Worm (Caenorhabditis elegans) whole organism, L1 larva: Measurements from ENCODE around the gene C46F11.5.

ENCODE experiments used
- F16B12.6 ChIP-seq: fragments of 150-350 bp; optimal IDR thresholded peaks from 2 replicates; lab custom pipeline; 2014; ENCODE audit warnings: missing biosample characterization, missing genetic modification characterization
- alr-1 ChIP-seq: fragments of 200-800 bp; sonication (Bioruptor generic); optimal IDR thresholded peaks from 2 replicates; lab custom pipeline; 2018; ENCODE audit warnings: borderline replicate concordance, mild to moderate bottlenecking, missing genetic modification characterization, missing compliant biosample characterization
- aly-2 ChIP-seq: fragments of 150-350 bp; optimal IDR thresholded peaks from 2 replicates; lab custom pipeline; 2014; ENCODE audit warnings: missing biosample characterization, missing genetic modification characterization
- ceh-82 ChIP-seq, 3 experiments: fragments of 150-350 bp in 1 of 3; sonication (generic microtip) in 2 of 3; optimal IDR thresholded peaks; 2 replicates each; lab custom pipeline; 2014 to 2017; ENCODE audit warnings: missing biosample characterization in 3 of 3, missing genetic modification characterization in 3 of 3
- ceh-88 ChIP-seq: fragments of 200-800 bp; sonication (Bioruptor generic); IDR thresholded peaks from 2 replicates; pipeline ENCODE4 v1.3.6; 2022; ENCODE audit warnings: missing genetic modification characterization, missing compliant biosample characterization
- dpl-1 ChIP-seq, 3 experiments: fragments of 150-350 bp in 2 of 3; sonication (generic microtip) in 1 of 3; optimal IDR thresholded peaks; 2 replicates each; lab custom pipeline; 2014 to 2017; ENCODE audit warnings: missing biosample characterization in 3 of 3, missing genetic modification characterization in 3 of 3, missing genetic modification reagents in 3 of 3
- efl-1 ChIP-seq, 4 experiments: fragments of 150-350 bp; optimal IDR thresholded peaks in 3 of 4; peaks in 1 of 4; 1 replicate in 1 of 4; 2 replicates in 3 of 4; lab custom pipeline; 2014; ENCODE audit warnings: missing biosample characterization in 2 of 4, missing genetic modification characterization in 2 of 4, missing genetic modification reagents in 2 of 4
- egl-13 ChIP-seq: sonication (generic microtip); optimal IDR thresholded peaks from 2 replicates; lab custom pipeline; 2016; ENCODE audit warnings: missing genotype, missing genetic modification reagents, missing genetic modification characterization, missing compliant biosample characterization
- egl-27 ChIP-seq, 2 experiments: fragments of 150-350 bp in 1 of 2; sonication (generic microtip); optimal IDR thresholded peaks; 3 replicates each; lab custom pipeline; 2017 to 2018; ENCODE audit warnings: missing biosample characterization in 2 of 2, missing genetic modification characterization in 2 of 2, missing genetic modification reagents in 2 of 2
- elt-2 ChIP-seq: sonication (generic microtip); optimal IDR thresholded peaks from 2 replicates; lab custom pipeline; 2016; ENCODE audit warnings: missing genetic modification characterization, mild to moderate bottlenecking, inconsistent platforms, missing compliant biosample characterization, missing genetic modification reagents
- elt-3 ChIP-seq, 6 experiments: fragments of 150-350 bp in 1 of 6; sonication (generic microtip); optimal IDR thresholded peaks; 2 replicates each; lab custom pipeline; 2017 to 2018; ENCODE audit warnings: missing biosample characterization in 6 of 6, missing genetic modification characterization in 6 of 6, inconsistent platforms in 1 of 6
- grh-1 ChIP-seq: fragments of 200-800 bp; sonication (Bioruptor generic); IDR thresholded peaks from 2 replicates; pipeline ENCODE4 v1.3.6; 2022; ENCODE audit warnings: missing genetic modification reagents, missing genetic modification characterization, missing compliant biosample characterization
- hlh-4 ChIP-seq: sonication (generic microtip); optimal IDR thresholded peaks from 2 replicates; lab custom pipeline; 2016; ENCODE audit warnings: mild to moderate bottlenecking, missing genetic modification characterization, missing compliant biosample characterization
- isw-1 ChIP-seq: fragments of 200-800 bp; sonication (Bioruptor generic); IDR thresholded peaks from 2 replicates; pipeline ENCODE4 v1.3.6; 2022; ENCODE audit warnings: missing genetic modification characterization, missing compliant biosample characterization
- jun-1 ChIP-seq: fragments of 150-350 bp; optimal IDR thresholded peaks from 2 replicates; lab custom pipeline; 2014; ENCODE audit warnings: missing biosample characterization, missing genetic modification reagents, missing genetic modification characterization
- lin-15B ChIP-seq: fragments of 150-350 bp; sonication (generic microtip); optimal IDR thresholded peaks from 3 replicates; lab custom pipeline; 2014; ENCODE audit warnings: missing biosample characterization, missing genetic modification characterization
- lin-35 ChIP-seq, 2 experiments: fragments of 150-350 bp; optimal IDR thresholded peaks; 2 replicates each; lab custom pipeline; 2014; ENCODE audit warnings: missing biosample characterization in 2 of 2, missing genetic modification characterization in 2 of 2, missing genetic modification reagents in 2 of 2
- lin-39 ChIP-seq: fragments of 150-350 bp; optimal IDR thresholded peaks from 2 replicates; lab custom pipeline; 2014; ENCODE audit warnings: missing biosample characterization, missing genetic modification reagents, missing genetic modification characterization
- lsy-2 ChIP-seq, 2 experiments: fragments of 150-350 bp; optimal IDR thresholded peaks; 2 replicates each; lab custom pipeline; 2014; ENCODE audit warnings: missing biosample characterization in 2 of 2, missing genetic modification characterization in 2 of 2
- nhr-20 ChIP-seq: sonication (generic microtip); optimal IDR thresholded peaks from 2 replicates; lab custom pipeline; 2016; ENCODE audit warnings: mild to moderate bottlenecking, missing genetic modification characterization, missing compliant biosample characterization
- nhr-237 ChIP-seq: fragments of 150-350 bp; optimal IDR thresholded peaks from 2 replicates; lab custom pipeline; 2014; ENCODE audit warnings: missing biosample characterization, missing genetic modification characterization
- nhr-28 ChIP-seq: fragments of 150-350 bp; optimal IDR thresholded peaks from 2 replicates; lab custom pipeline; 2014; ENCODE audit warnings: missing biosample characterization, missing genetic modification characterization
- nhr-47 ChIP-seq: sonication (generic microtip); optimal IDR thresholded peaks from 2 replicates; lab custom pipeline; 2016; ENCODE audit warnings: mild to moderate bottlenecking, missing genetic modification characterization, moderate library complexity, missing compliant biosample characterization
- nhr-71 ChIP-seq: sonication (generic microtip); optimal IDR thresholded peaks from 2 replicates; lab custom pipeline; 2016; ENCODE audit warnings: mild to moderate bottlenecking, missing genetic modification characterization, moderate library complexity, missing compliant biosample characterization
- nhr-84 ChIP-seq: sonication (generic microtip); optimal IDR thresholded peaks from 2 replicates; lab custom pipeline; 2017; ENCODE audit warnings: missing biosample characterization, missing genetic modification characterization
- nhr-85 ChIP-seq: sonication (generic microtip); peaks from one replicate; lab custom pipeline; 2016; ENCODE audit warnings: missing genetic modification characterization, inconsistent platforms, missing compliant biosample characterization
- pag-3 ChIP-seq: sonication (generic microtip); optimal IDR thresholded peaks from 2 replicates; lab custom pipeline; 2017; ENCODE audit warnings: missing genetic modification characterization, mild to moderate bottlenecking, missing compliant biosample characterization, antibody characterized with exemption, borderline replicate concordance; ENCODE audit not compliant: insufficient read depth
- pqm-1 ChIP-seq: sonication (generic microtip); optimal IDR thresholded peaks from 3 replicates; lab custom pipeline; 2017; ENCODE audit warnings: missing biosample characterization, missing genetic modification characterization
- skn-1 ChIP-seq: fragments of 150-350 bp; optimal IDR thresholded peaks from 2 replicates; lab custom pipeline; 2014; ENCODE audit warnings: missing biosample characterization, missing genetic modification characterization
- snpc-4 ChIP-seq: fragments of 150-350 bp; optimal IDR thresholded peaks from 2 replicates; lab custom pipeline; 2014; ENCODE audit warnings: missing biosample characterization, missing genetic modification characterization
- snu-23 ChIP-seq: sonication (generic microtip); optimal IDR thresholded peaks from 2 replicates; lab custom pipeline; 2016; ENCODE audit warnings: missing genetic modification characterization, missing compliant biosample characterization
- sox-4 ChIP-seq: sonication (generic microtip); optimal IDR thresholded peaks from 2 replicates; lab custom pipeline; 2016; ENCODE audit warnings: missing genetic modification characterization, missing compliant biosample characterization
- sup-37 ChIP-seq: fragments of 200-800 bp; sonication (Bioruptor generic); optimal IDR thresholded peaks from 2 replicates; lab custom pipeline; 2018; ENCODE audit warnings: mild to moderate bottlenecking, missing genetic modification characterization, missing compliant biosample characterization
- unc-30 ChIP-seq: sonication (generic microtip); optimal IDR thresholded peaks from 2 replicates; lab custom pipeline; 2017; ENCODE audit warnings: missing biosample characterization, missing genetic modification characterization
- unc-98 ChIP-seq: fragments of 200-800 bp; sonication (Bioruptor generic); IDR thresholded peaks from 2 replicates; pipeline ENCODE4 v1.3.6; 2022; ENCODE audit warnings: missing genetic modification characterization, missing compliant biosample characterization
- vab-15 ChIP-seq: sonication (generic microtip); optimal IDR thresholded peaks from 2 replicates; lab custom pipeline; 2017; ENCODE audit warnings: missing genotype, mild to moderate bottlenecking, missing genetic modification characterization, missing compliant biosample characterization
- xbp-1 ChIP-seq: sonication (generic microtip); optimal IDR thresholded peaks from 2 replicates; lab custom pipeline; 2016; ENCODE audit warnings: missing genetic modification characterization, missing compliant biosample characterization
- zag-1 ChIP-seq: fragments of 150-350 bp; optimal IDR thresholded peaks from 2 replicates; lab custom pipeline; 2014; ENCODE audit warnings: missing biosample characterization, missing genetic modification characterization
- zip-4 ChIP-seq: fragments of 200-800 bp; sonication (Bioruptor generic); optimal IDR thresholded peaks from 2 replicates; lab custom pipeline; 2018; ENCODE audit warnings: mild to moderate bottlenecking, missing genetic modification characterization, moderate library complexity, missing compliant biosample characterization
- ztf-11 ChIP-seq, 2 experiments: sonication (generic microtip); optimal IDR thresholded peaks; 2 replicates each; lab custom pipeline; 2016 to 2017; ENCODE audit warnings: missing genetic modification characterization in 2 of 2, missing biosample characterization in 1 of 2, missing compliant biosample characterization in 1 of 2
- ztf-4 ChIP-seq: fragments of 150-350 bp; optimal IDR thresholded peaks from 2 replicates; lab custom pipeline; 2014; ENCODE audit warnings: missing biosample characterization, missing genetic modification characterization

C46F11.5 gene

ce11 chrIII:3657479-3657878, at the start of gene C46F11.5:
C46F11.5 (minus strand) TSS chrIII:3657606.
- no peak for TF ChIP-seq skn-1 (tag; lab: Kevin White, UChicago)
- TF ChIP-seq zip-4 (GFP tag; lab: Kevin White, UChicago): peak; percentile 77
- no peak for TF ChIP-seq hlh-4 (tag; lab: Kevin White, UChicago)

- no peak for TF ChIP-seq sox-4 (tag; lab: Kevin White, UChicago)
- TF ChIP-seq elt-3 (tag; optimal IDR thresholded peaks at IDR 0.05; lab: Kevin White, UChicago): no peak
- no peak for TF ChIP-seq zag-1 (tag; lab: Kevin White, UChicago)
- no peak for TF ChIP-seq aly-2
- no peak for TF ChIP-seq unc-30
- TF ChIP-seq nhr-85 (tag; lab: Kevin White, UChicago): no peak
- no peak for TF ChIP-seq nhr-84 (tag; lab: Kevin White, UChicago)
- TF ChIP-seq lin-15B (tag; lab: Kevin White, UChicago): no peak
- TF ChIP-seq efl-1 (optimal IDR thresholded peaks at IDR 0.05; lab: Kevin White, UChicago): no peak
- no peak for TF ChIP-seq efl-1 (GFP tag; optimal IDR thresholded peaks at IDR 0.05 in 1 of 2; lab: Kevin White, UChicago)
- no peak for TF ChIP-seq ztf-4 (tag; lab: Kevin White, UChicago)
- TF ChIP-seq nhr-20 (tag; lab: Kevin White, UChicago): no peak
- no peak for TF ChIP-seq lin-35 (GFP tag; optimal IDR thresholded peaks at IDR 0.05; lab: Kevin White, UChicago)
- TF ChIP-seq grh-1 (GFP tag; lab: Robert Waterston, UW): no peak
- TF ChIP-seq nhr-237 (tag; lab: Kevin White, UChicago): no peak
- no peak for TF ChIP-seq snpc-4 (tag; lab: Kevin White, UChicago)
- no peak for TF ChIP-seq lsy-2 (tag; optimal IDR thresholded peaks at IDR 0.05; lab: Kevin White, UChicago)
- TF ChIP-seq sup-37 (GFP tag; lab: Kevin White, UChicago): no peak
- no peak for TF ChIP-seq alr-1 (tag; lab: Kevin White, UChicago)
Observed at ce11 chrIII:3706586-3706985, 49.2 kb upstream of the C46F11.5 start, which contains the start of gene dph-1. dph-1 (plus strand) TSS chrIII:3706886.

- TF ChIP-seq ztf-4 (tag; lab: Kevin White, UChicago) (no peak), lin-35 (GFP tag; optimal IDR thresholded peaks at IDR 0.05; lab: Kevin White, UChicago) (peak; percentile 21 to 47), pqm-1 (tag; lab: Kevin White, UChicago) (no peak), egl-27 (tag; optimal IDR thresholded peaks at IDR 0.05; lab: Kevin White, UChicago) (no peak), unc-98 (GFP tag; lab: Robert Waterston, UW) (no peak), ceh-88 (GFP tag; lab: Robert Waterston, UW) (no peak), isw-1 (no peak), hlh-4 (tag; lab: Kevin White, UChicago) (no peak), zag-1 (tag; lab: Kevin White, UChicago) (no peak), ztf-11 (tag; optimal IDR thresholded peaks at IDR 0.05; lab: Kevin White, UChicago) (no peak), nhr-237 (tag; lab: Kevin White, UChicago) (no peak), jun-1 (tag; lab: Kevin White, UChicago) (no peak), lin-39 (tag; lab: Kevin White, UChicago) (no peak), elt-2 (tag; lab: Kevin White, UChicago) (no peak), F16B12.6 (tag; lab: Kevin White, UChicago) (peak; percentile 88), efl-1 (optimal IDR thresholded peaks at IDR 0.05; lab: Kevin White, UChicago) (peak; percentile 34 to 53), efl-1 (GFP tag; optimal IDR thresholded peaks at IDR 0.05 in 1 of 2; lab: Kevin White, UChicago) (peak in 1 of 2 experiments; percentile 48), nhr-47 (tag; lab: Kevin White, UChicago) (peak; percentile 22), sox-4 (tag; lab: Kevin White, UChicago) (no peak), nhr-71 (tag; lab: Kevin White, UChicago) (peak; percentile 54), vab-15 (tag; lab: Kevin White, UChicago) (no peak), nhr-85 (tag; lab: Kevin White, UChicago) (peak; percentile 26), ceh-82 (tag; optimal IDR thresholded peaks at IDR 0.05; lab: Kevin White, UChicago) (peak in 1 of 3 experiments; percentile 22), dpl-1 (GFP tag; optimal IDR thresholded peaks at IDR 0.05; lab: Kevin White, UChicago) (peak in 2 of 3 experiments; percentile 37 to 60), pag-3 (tag; lab: Kevin White, UChicago) (no peak), nhr-28 (tag; lab: Kevin White, UChicago) (no peak), lsy-2 (tag; optimal IDR thresholded peaks at IDR 0.05; lab: Kevin White, UChicago) (peak; percentile 31 to 62), xbp-1 (tag; lab: Kevin White, UChicago) (peak; percentile 48), snu-23 (GFP tag; lab: Kevin White, UChicago) (peak; percentile 46), grh-1 (GFP tag; lab: Robert Waterston, UW) (no peak), egl-13 (no peak)
Observed at ce11 chrIII:3704967-3705366, 47.6 kb upstream of the C46F11.5 start, which contains the start of gene wdr-5.1. wdr-5.1 (plus strand) TSS chrIII:3705285.
